Fruit fly (Drosophila melanogaster) whole organism, embryonic: ENCODE data around the gene CG17625.

Experiments
- B-H2 ChIP-seq: fragments of 200-800 bp; sonication (Bioruptor generic); optimal IDR thresholded peaks from 2 replicates; lab custom pipeline; 2018; ENCODE audit warnings: missing biosample characterization, mild to moderate bottlenecking, missing genetic modification characterization
- CG10321 ChIP-seq: fragments of 200-800 bp; sonication (Bioruptor generic); IDR thresholded peaks from 2 replicates; pipeline ENCODE4 v1.3.6; 2022; ENCODE audit warnings: missing biosample characterization, missing genetic modification characterization
- CG10366 ChIP-seq: fragments of 200-800 bp; sonication (Bioruptor generic); IDR thresholded peaks from 2 replicates; pipeline ENCODE4 v1.3.6; 2022; ENCODE audit warnings: missing biosample characterization, missing genetic modification characterization
- CG11504 ChIP-seq: fragments of 200-800 bp; sonication (Bioruptor generic); optimal IDR thresholded peaks from 3 replicates; lab custom pipeline; 2019; ENCODE audit warnings: missing biosample characterization, mild to moderate bottlenecking, missing genetic modification characterization, moderate library complexity
- CG11696 ChIP-seq: fragments of 200-800 bp; sonication (Bioruptor generic); IDR thresholded peaks from 2 replicates; pipeline ENCODE4 v1.3.6; 2022; ENCODE audit warnings: missing biosample characterization, missing genetic modification characterization
- CG12104 ChIP-seq: fragments of 200-800 bp; sonication (Bioruptor generic); optimal IDR thresholded peaks from 3 replicates; lab custom pipeline; 2016; ENCODE audit warnings: missing biosample characterization, missing genetic modification characterization
- CG12769 ChIP-seq: fragments of 200-800 bp; sonication (Bioruptor generic); optimal IDR thresholded peaks from 2 replicates; lab custom pipeline; 2019; ENCODE audit warnings: missing biosample characterization, mild to moderate bottlenecking, missing genetic modification characterization, moderate library complexity
- CG14667 ChIP-seq: fragments of 200-800 bp; sonication (Bioruptor generic); IDR thresholded peaks from 2 replicates; pipeline ENCODE4 v1.3.6; 2022; ENCODE audit warnings: missing biosample characterization, missing genetic modification characterization
- CG15601 ChIP-seq: fragments of 200-800 bp; sonication (Bioruptor generic); optimal IDR thresholded peaks from 3 replicates; lab custom pipeline; 2019; ENCODE audit warnings: missing biosample characterization, mild to moderate bottlenecking, missing genetic modification characterization, moderate library complexity
- CG16813 ChIP-seq: fragments of 200-800 bp; sonication (Bioruptor generic); IDR thresholded peaks from 3 replicates; pipeline ENCODE4 v1.3.6; 2022; ENCODE audit warnings: missing biosample characterization, missing genetic modification characterization; ENCODE audit not compliant: partially characterized antibody
- CG16863 ChIP-seq: fragments of 200-800 bp; sonication (Bioruptor generic); optimal IDR thresholded peaks from 3 replicates; lab custom pipeline; 2016; ENCODE audit warnings: missing biosample characterization, missing genetic modification characterization
- CG18764 ChIP-seq: fragments of 200-800 bp; sonication (Bioruptor generic); optimal IDR thresholded peaks from 3 replicates; lab custom pipeline; 2016; ENCODE audit warnings: missing biosample characterization, missing genetic modification characterization
- CG31388 ChIP-seq: fragments of 200-800 bp; sonication (Bioruptor generic); optimal IDR thresholded peaks from 2 replicates; lab custom pipeline; 2016; ENCODE audit warnings: missing biosample characterization, missing genetic modification characterization
- CG6654 ChIP-seq: fragments of 200-800 bp; sonication (Bioruptor generic); optimal IDR thresholded peaks from 2 replicates; lab custom pipeline; 2017; ENCODE audit warnings: missing biosample characterization, mild to moderate bottlenecking, missing genetic modification characterization
- CG7271 ChIP-seq: fragments of 200-800 bp; sonication (Bioruptor generic); optimal IDR thresholded peaks from 2 replicates; lab custom pipeline; 2018; ENCODE audit warnings: missing biosample characterization, mild to moderate bottlenecking, missing genetic modification characterization, moderate library complexity
- CG8388 ChIP-seq: fragments of 200-800 bp; sonication (Bioruptor generic); optimal IDR thresholded peaks from 2 replicates; lab custom pipeline; 2019; ENCODE audit warnings: missing biosample characterization, mild to moderate bottlenecking, missing genetic modification characterization, moderate library complexity
- D19A ChIP-seq: fragments of 200-800 bp; optimal IDR thresholded peaks from 3 replicates; lab custom pipeline; 2019; ENCODE audit warnings: missing biosample characterization, mild to moderate bottlenecking, missing genetic modification characterization, moderate library complexity
- Dek ChIP-seq: fragments of 200-800 bp; sonication (Bioruptor generic); optimal IDR thresholded peaks from 3 replicates; lab custom pipeline; 2019; ENCODE audit warnings: missing biosample characterization, mild to moderate bottlenecking, missing genetic modification characterization, moderate library complexity
- Eip74EF ChIP-seq, 2 experiments: fragments of 200-800 bp in 1 of 2; fragments of >200 bp in 1 of 2; sonication (Bioruptor generic) in 1 of 2; optimal IDR thresholded peaks; 2 replicates each; lab custom pipeline; 2017 to 2019; ENCODE audit warnings: missing biosample characterization in 2 of 2, missing genetic modification characterization in 2 of 2, mild to moderate bottlenecking in 1 of 2, moderate library complexity in 1 of 2
- HLHmδ ChIP-seq: fragments of 200-800 bp; sonication (Bioruptor generic); optimal IDR thresholded peaks from 2 replicates; lab custom pipeline; 2018; ENCODE audit warnings: missing biosample characterization, mild to moderate bottlenecking, missing genetic modification characterization, moderate library complexity
- Nf-YA ChIP-seq: fragments of 200-800 bp; sonication (Bioruptor generic); IDR thresholded peaks from 2 replicates; pipeline ENCODE4 v1.3.6; 2022; ENCODE audit warnings: missing biosample characterization, missing genetic modification characterization
- Pdp1 ChIP-seq, 2 experiments: fragments of 200-800 bp; sonication (Bioruptor generic); optimal IDR thresholded peaks; 3 replicates each; lab custom pipeline; 2016; ENCODE audit warnings: missing biosample characterization in 2 of 2, missing genetic modification characterization in 2 of 2, mild to moderate bottlenecking in 1 of 2, moderate library complexity in 1 of 2
- Sox102F ChIP-seq: fragments of 200-800 bp; sonication (Bioruptor generic); optimal IDR thresholded peaks from 2 replicates; lab custom pipeline; 2018; ENCODE audit warnings: missing biosample characterization, mild to moderate bottlenecking, missing genetic modification characterization, moderate library complexity
- aop ChIP-seq: fragments of 200-800 bp; sonication (Bioruptor generic); IDR thresholded peaks from 2 replicates; pipeline ENCODE4 v1.3.6; 2022; ENCODE audit warnings: missing biosample characterization, missing genetic modification characterization
- ara ChIP-seq: fragments of 200-800 bp; sonication (Bioruptor generic); IDR thresholded peaks from 2 replicates; pipeline ENCODE4 v1.3.6; 2022; ENCODE audit warnings: missing biosample characterization, missing genetic modification characterization
- ato ChIP-seq: fragments of 200-800 bp; sonication (Bioruptor generic); IDR thresholded peaks from 2 replicates; pipeline ENCODE4 v1.3.6; 2022; ENCODE audit warnings: missing biosample characterization, missing genetic modification characterization; ENCODE audit not compliant: partially characterized antibody
- bowl ChIP-seq: fragments of 200-800 bp; sonication (Bioruptor generic); IDR thresholded peaks from 2 replicates; pipeline ENCODE4 v1.3.6; 2022; ENCODE audit warnings: missing biosample characterization, missing genetic modification characterization
- cad ChIP-seq: fragments of >200 bp; optimal IDR thresholded peaks from 2 replicates; lab custom pipeline; 2017; ENCODE audit warnings: missing biosample characterization, missing genetic modification characterization
- chm ChIP-seq: fragments of 200-800 bp; sonication (Bioruptor generic); IDR thresholded peaks from 2 replicates; pipeline ENCODE4 v1.3.6; 2022; ENCODE audit warnings: missing biosample characterization, missing genetic modification characterization
- crol ChIP-seq: fragments of 200-800 bp; sonication (Bioruptor generic); IDR thresholded peaks from 2 replicates; pipeline ENCODE4 v1.3.6; 2022; ENCODE audit warnings: missing biosample characterization, missing genetic modification characterization
- dmrt11E ChIP-seq: fragments of 200-800 bp; sonication (Bioruptor generic); optimal IDR thresholded peaks from 3 replicates; lab custom pipeline; 2018; ENCODE audit warnings: missing biosample characterization, mild to moderate bottlenecking, missing genetic modification characterization, moderate library complexity
- fd102C ChIP-seq: fragments of 200-800 bp; sonication (Bioruptor generic); optimal IDR thresholded peaks from 2 replicates; lab custom pipeline; 2018; ENCODE audit warnings: missing biosample characterization, mild to moderate bottlenecking, missing genetic modification characterization, moderate library complexity
- fd96Cb ChIP-seq: fragments of 200-800 bp; sonication (Bioruptor generic); optimal IDR thresholded peaks from 2 replicates; lab custom pipeline; 2018; ENCODE audit warnings: missing biosample characterization, mild to moderate bottlenecking, missing genetic modification characterization, moderate library complexity
- gce ChIP-seq: fragments of 200-800 bp; sonication (Bioruptor generic); IDR thresholded peaks from 3 replicates; pipeline ENCODE4 v1.3.6; 2022; ENCODE audit warnings: missing biosample characterization, missing genetic modification characterization
- her ChIP-seq: fragments of 200-800 bp; sonication (Bioruptor generic); optimal IDR thresholded peaks from 2 replicates; lab custom pipeline; 2016; ENCODE audit warnings: missing biosample characterization, missing genetic modification characterization
- inv ChIP-seq: fragments of 200-800 bp; sonication (Bioruptor generic); IDR thresholded peaks from 2 replicates; pipeline ENCODE4 v1.3.6; 2022; ENCODE audit warnings: missing biosample characterization, missing genetic modification characterization; ENCODE audit not compliant: partially characterized antibody
- ken ChIP-seq: fragments of 200-800 bp; sonication (Bioruptor generic); IDR thresholded peaks from 3 replicates; pipeline ENCODE4 v1.3.6; 2022; ENCODE audit warnings: missing biosample characterization, missing genetic modification characterization
- lab ChIP-seq: fragments of 200-800 bp; sonication (Bioruptor generic); optimal IDR thresholded peaks from 3 replicates; lab custom pipeline; 2017; ENCODE audit warnings: missing biosample characterization, missing genetic modification characterization, mild to moderate bottlenecking, moderate library complexity, missing genetic modification reagents
- nerfin-2 ChIP-seq: fragments of 200-800 bp; sonication (Bioruptor generic); IDR thresholded peaks from 2 replicates; pipeline ENCODE4 v1.3.6; 2022; ENCODE audit warnings: missing biosample characterization, missing genetic modification characterization; ENCODE audit not compliant: partially characterized antibody
- onecut ChIP-seq: fragments of 200-800 bp; sonication (Bioruptor generic); IDR thresholded peaks from 2 replicates; pipeline ENCODE4 v1.3.6; 2022; ENCODE audit warnings: missing biosample characterization, missing genetic modification characterization
- schlank ChIP-seq: fragments of 200-800 bp; sonication (Bioruptor generic); optimal IDR thresholded peaks from 2 replicates; lab custom pipeline; 2018; ENCODE audit warnings: missing biosample characterization, mild to moderate bottlenecking, missing genetic modification characterization
- sens ChIP-seq: fragments of 200-800 bp; sonication (Bioruptor generic); peaks from one replicate; lab custom pipeline; 2016; ENCODE audit warnings: missing biosample characterization, missing genetic modification characterization
- sens-2 ChIP-seq: fragments of 200-800 bp; sonication (Bioruptor generic); IDR thresholded peaks from 2 replicates; pipeline ENCODE4 v1.3.6; 2022; ENCODE audit warnings: missing biosample characterization, missing genetic modification characterization
- sim ChIP-seq: fragments of 200-800 bp; sonication (Bioruptor generic); IDR thresholded peaks from 2 replicates; pipeline ENCODE4 v1.3.6; 2022; ENCODE audit warnings: missing biosample characterization, missing genetic modification characterization
- slbo ChIP-seq: fragments of 200-800 bp; sonication (Bioruptor generic); IDR thresholded peaks from 2 replicates; pipeline ENCODE4 v1.3.6; 2022; ENCODE audit warnings: missing biosample characterization, missing genetic modification characterization
- so ChIP-seq: fragments of 200-800 bp; sonication (Bioruptor generic); IDR thresholded peaks from 3 replicates; pipeline ENCODE4 v1.3.6; 2022; ENCODE audit warnings: missing biosample characterization, missing genetic modification characterization
- sr ChIP-seq: fragments of 200-800 bp; sonication (Bioruptor generic); IDR thresholded peaks from 3 replicates; pipeline ENCODE4 v1.3.6; 2022; ENCODE audit warnings: missing biosample characterization, missing genetic modification characterization
- tap ChIP-seq: fragments of 200-800 bp; optimal IDR thresholded peaks from 3 replicates; lab custom pipeline; 2019; ENCODE audit warnings: missing biosample characterization, mild to moderate bottlenecking, missing genetic modification characterization, moderate library complexity
- unpg ChIP-seq: fragments of 200-800 bp; sonication (Bioruptor generic); optimal IDR thresholded peaks from 3 replicates; lab custom pipeline; 2018; ENCODE audit warnings: missing biosample characterization, mild to moderate bottlenecking, missing genetic modification characterization, moderate library complexity
- zfh2 ChIP-seq: fragments of 200-800 bp; sonication (Bioruptor generic); optimal IDR thresholded peaks from 2 replicates; lab custom pipeline; 2016; ENCODE audit warnings: missing biosample characterization, missing genetic modification characterization

CG17625 gene

dm6 chr3R:22686336-22686874 lies at the start of gene CG17625, which contains the start of gene Gclm (continued):
- TF ChIP-seq Pdp1 (GFP tag; optimal IDR thresholded peaks at IDR 0.05; lab: Kevin White, UChicago) (peak in 1 of 2 experiments; percentile 38), aop (no peak), ato (GFP tag; lab: Robert Waterston, UW) (peak; percentile 53), CG7271 (no peak), Eip74EF (GFP tag; optimal IDR thresholded peaks at IDR 0.05; lab: Kevin White, UChicago) (peak in 1 of 2 experiments; percentile 44), sens-2 (GFP tag; lab: Robert Waterston, UW) (no peak), onecut (no peak), gce (no peak), bowl (GFP tag; lab: Robert Waterston, UW) (no peak), CG8388 (peak; percentile 38), D19A (tag; lab: Kevin White, UChicago) (peak; percentile 32), so (0 out of 3 replicates have a peak, but pooled peaks have one; percentile 32), ken (GFP tag; lab: Robert Waterston, UW) (peak; percentile 14; the same call in 1 of the 3 replicates), CG14667 (GFP tag; lab: Robert Waterston, UW) (peak; percentile 30; the same call in 1 of the 2 replicates), CG15601 (tag; lab: Kevin White, UChicago) (peak; percentile 7), zfh2 (GFP tag; lab: Kevin White, UChicago) (peak; percentile 49), CG11696 (GFP tag; lab: Robert Waterston, UW) (no peak), B-H2 (peak; percentile 50), sens (GFP tag; lab: Kevin White, UChicago) (peak; percentile 92), CG12104 (GFP tag; lab: Kevin White, UChicago) (no peak), schlank (tag; lab: Kevin White, UChicago) (peak; percentile 22), ara (no peak), CG10366 (GFP tag; lab: Robert Waterston, UW) (peak; percentile 60), fd96Cb (tag; lab: Kevin White, UChicago) (no peak), cad (GFP tag; lab: Kevin White, UChicago) (no peak), Sox102F (peak; percentile 44), chm (GFP tag; lab: Robert Waterston, UW) (peak; percentile 66; the same call in 1 of the 2 replicates), CG11504 (tag; lab: Kevin White, UChicago) (no peak), inv (GFP tag; lab: Robert Waterston, UW) (peak; percentile 60; the same call in 1 of the 2 replicates), HLHmδ (GFP tag; lab: Kevin White, UChicago) (peak; percentile 92), fd102C (GFP tag; lab: Kevin White, UChicago) (no peak), dmrt11E (tag; lab: Kevin White, UChicago) (peak; percentile 38), tap (peak; percentile 53), sim (no peak), Dek (peak; percentile 32), sr (no peak), CG18764 (GFP tag; lab: Kevin White, UChicago) (peak; percentile 35), CG16813 (GFP tag; lab: Robert Waterston, UW) (peak; percentile 75), crol (GFP tag; lab: Robert Waterston, UW) (0 out of 2 replicates have a peak, but pooled peaks have one; percentile 11), CG10321 (GFP tag; lab: Robert Waterston, UW) (0 out of 2 replicates have a peak, but pooled peaks have one; percentile 44), Nf-YA (no peak), lab (GFP tag; lab: Kevin White, UChicago) (peak; percentile 50), her (peak; percentile 33), slbo (GFP tag; lab: Robert Waterston, UW) (peak; percentile 77), CG31388 (GFP tag; lab: Kevin White, UChicago) (no peak), nerfin-2 (GFP tag; lab: Robert Waterston, UW) (peak; percentile 68), unpg (GFP tag; lab: Kevin White, UChicago) (peak; percentile 42), CG16863 (GFP tag; lab: Kevin White, UChicago) (no peak), CG12769 (tag; lab: Kevin White, UChicago) (no peak), CG6654 (no peak)
